Worm (Caenorhabditis elegans): ENCODE results near the gene C34F11.5.

DNA sequence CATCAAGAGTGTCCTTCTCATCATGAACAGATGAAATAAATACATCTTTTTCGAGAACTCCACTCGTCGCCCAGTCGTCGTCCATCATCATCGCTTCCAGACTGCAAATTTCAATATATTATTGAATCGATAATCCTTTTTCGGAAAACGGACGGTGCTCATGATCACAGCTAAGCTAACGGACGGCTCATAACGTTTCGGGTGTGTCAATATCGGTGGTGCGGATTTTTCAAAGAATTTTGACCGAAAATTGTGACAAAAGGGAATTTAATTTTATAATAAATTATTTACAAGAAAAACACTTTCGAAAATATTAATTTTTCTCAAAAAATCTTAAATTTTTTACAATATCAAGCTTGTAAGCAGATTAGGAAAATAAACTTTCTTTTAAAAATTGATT, 8.1 kb upstream of the C34F11.5 start, which contains the start of gene crh-2:
- TF ChIP-seq ama-1 (optimal IDR thresholded peaks at IDR 0.05) = no peak
- no peak for TF ChIP-seq ama-1 (GFP tag; optimal IDR thresholded peaks at IDR 0.05)
- no peak for TF ChIP-seq ztf-22 (GFP tag; optimal IDR thresholded peaks at IDR 0.05)
- TF ChIP-seq F49E8.2 (tag; optimal IDR thresholded peaks at IDR 0.05; ENCODE audit: insufficient read depth) = no peak
- no peak for TF ChIP-seq nfya-2 (GFP tag; IDR thresholded peaks at IDR 0.05)
- TF ChIP-seq sea-2 (GFP tag; IDR thresholded peaks at IDR 0.05) = no peak
- TF ChIP-seq F10E7.11 (tag; optimal IDR thresholded peaks at IDR 0.05) = no peak
- no peak for TF ChIP-seq snpc-4 (GFP tag; optimal IDR thresholded peaks at IDR 0.05)
- TF ChIP-seq snpc-4 (tag; optimal IDR thresholded peaks at IDR 0.05) = no peak
- no peak for TF ChIP-seq tlf-1 (GFP tag; optimal IDR thresholded peaks at IDR 0.05)
- no peak for TF ChIP-seq pha-4 (tag; optimal IDR thresholded peaks at IDR 0.05)
- no peak for TF ChIP-seq F37B4.10 (GFP tag; IDR thresholded peaks at IDR 0.05)
- no peak for TF ChIP-seq hlh-26 (GFP tag; conservative IDR thresholded peaks at IDR 0.05)
- no peak for TF ChIP-seq ets-4 (GFP tag; optimal IDR thresholded peaks at IDR 0.05)
- TF ChIP-seq nhr-80 (tag; optimal IDR thresholded peaks at IDR 0.05) = no peak
